Worm (Caenorhabditis elegans): ENCODE data around the gene phf-31.

Gene phf-31

ce11 chrX:10674199-10674598 lies 7.6 kb upstream of the phf-31 start, which contains the start of gene F13E6.2:
F13E6.2 (minus strand) TSS chrX:10674299.
- no peak for TF ChIP-seq che-1 (tag; optimal IDR thresholded peaks at IDR 0.05)
- no peak for TF ChIP-seq F13H6.1 (tag; optimal IDR thresholded peaks at IDR 0.05)

ce11 chrX:10675376-10675775 lies 6.4 kb upstream of the phf-31 start:
- TF ChIP-seq pag-3 (tag; optimal IDR thresholded peaks at IDR 0.05; ENCODE audit: borderline replicate concordance), result no peak
- no peak for TF ChIP-seq ceh-19 (GFP tag; optimal IDR thresholded peaks at IDR 0.05)
- TF ChIP-seq nfya-1 (tag; optimal IDR thresholded peaks at IDR 0.05), result no peak
- no peak for TF ChIP-seq dve-1 (tag; optimal IDR thresholded peaks at IDR 0.05)
- TF ChIP-seq ttx-3 (tag; optimal IDR thresholded peaks at IDR 0.05), result no peak
- no peak for TF ChIP-seq pax-1 (tag; optimal IDR thresholded peaks at IDR 0.05)

- TF ChIP-seq unc-86 (tag; optimal IDR thresholded peaks at IDR 0.05) (no peak), ceh-24 (tag; optimal IDR thresholded peaks at IDR 0.05) (no peak), ceh-48 (tag; optimal IDR thresholded peaks at IDR 0.05) (no peak), pag-3 (tag; optimal IDR thresholded peaks at IDR 0.05; ENCODE audit: borderline replicate concordance) (no peak), fax-1 (tag; optimal IDR thresholded peaks at IDR 0.05) (no peak), unc-55 (GFP tag; optimal IDR thresholded peaks at IDR 0.05) (no peak), odd-2 (tag; optimal IDR thresholded peaks at IDR 0.05) (no peak)
These were observed 5.8 kb upstream of the phf-31 start for ce11 chrX:10675952-10676351.

ce11 chrX:10677009-10677408 lies 4.8 kb upstream of the phf-31 start, which contains the start of gene F13E6.1:
F13E6.1 (minus strand) TSS chrX:10677109.
- TF ChIP-seq ceh-30 (tag; optimal IDR thresholded peaks at IDR 0.05), result no peak
- TF ChIP-seq F13H6.1 (tag; optimal IDR thresholded peaks at IDR 0.05), result no peak
- no peak for TF ChIP-seq K09A11.1 (tag; optimal IDR thresholded peaks at IDR 0.05; ENCODE audit: insufficient read depth)
- no peak for TF ChIP-seq ceh-31 (tag; optimal IDR thresholded peaks at IDR 0.05)
- TF ChIP-seq hlh-8 (tag; optimal IDR thresholded peaks at IDR 0.05), result no peak

- TF ChIP-seq ceh-2 (tag; optimal IDR thresholded peaks at IDR 0.05), result no peak
- TF ChIP-seq pax-1 (tag; optimal IDR thresholded peaks at IDR 0.05), result no peak
- no peak for TF ChIP-seq elt-2 (tag; optimal IDR thresholded peaks at IDR 0.05)
- TF ChIP-seq hlh-15 (tag; optimal IDR thresholded peaks at IDR 0.05), result no peak
- TF ChIP-seq ceh-48 (tag; optimal IDR thresholded peaks at IDR 0.05), result peak; percentile 47
- no peak for TF ChIP-seq dmd-4 (tag; optimal IDR thresholded peaks at IDR 0.05; ENCODE audit: borderline replicate concordance)
- no peak for TF ChIP-seq che-1 (tag; optimal IDR thresholded peaks at IDR 0.05)
- no peak for TF ChIP-seq tbx-7 (tag; optimal IDR thresholded peaks at IDR 0.05)
- TF ChIP-seq ceh-34 (tag; optimal IDR thresholded peaks at IDR 0.05), result no peak
- TF ChIP-seq F13H6.1 (tag; optimal IDR thresholded peaks at IDR 0.05), result no peak
- TF ChIP-seq lim-6 (tag; optimal IDR thresholded peaks at IDR 0.05), result no peak
- peak; percentile 66 for TF ChIP-seq unc-42 (tag; optimal IDR thresholded peaks at IDR 0.05)
- no peak for TF ChIP-seq pha-2 (tag; optimal IDR thresholded peaks at IDR 0.05)
- no peak for TF ChIP-seq ahr-1 (tag; optimal IDR thresholded peaks at IDR 0.05)
- TF ChIP-seq npax-4 (tag; optimal IDR thresholded peaks at IDR 0.05), result no peak
- TF ChIP-seq ceh-31 (tag; optimal IDR thresholded peaks at IDR 0.05), result peak; percentile 23
- TF ChIP-seq zip-5 (tag; optimal IDR thresholded peaks at IDR 0.05), result no peak
- TF ChIP-seq tbx-2 (tag; optimal IDR thresholded peaks at IDR 0.05), result peak; percentile 66
- no peak for TF ChIP-seq sdc-2 (tag; optimal IDR thresholded peaks at IDR 0.05)
- no peak for TF ChIP-seq nhr-11 (tag; optimal IDR thresholded peaks at IDR 0.05)
- no peak for TF ChIP-seq C08G9.2 (tag; optimal IDR thresholded peaks at IDR 0.05)
- TF ChIP-seq nfya-1 (tag; optimal IDR thresholded peaks at IDR 0.05), result peak; percentile 33
- TF ChIP-seq nhr-232 (tag; optimal IDR thresholded peaks at IDR 0.05), result no peak
- no peak for TF ChIP-seq syd-9 (tag; optimal IDR thresholded peaks at IDR 0.05)
- no peak for TF ChIP-seq dve-1 (tag; optimal IDR thresholded peaks at IDR 0.05)
- no peak for TF ChIP-seq hlh-8 (tag; optimal IDR thresholded peaks at IDR 0.05)
- no peak for TF ChIP-seq fax-1 (tag; optimal IDR thresholded peaks at IDR 0.05)
- TF ChIP-seq ttx-3 (tag; optimal IDR thresholded peaks at IDR 0.05), result no peak
- TF ChIP-seq ceh-19 (GFP tag; optimal IDR thresholded peaks at IDR 0.05), result no peak
These were observed 4.2 kb upstream of the phf-31 start for ce11 chrX:10677552-10677951.
